Fruit fly (Drosophila melanogaster) whole organism: ENCODE measurements around the gene Dbp21E2.

Experiments
- Dll ChIP-seq: fragments of >200 bp; optimal IDR thresholded peaks from 2 replicates; lab custom pipeline; 2017
- EcR ChIP-seq, 2 experiments: fragments of >200 bp; optimal IDR thresholded peaks; 2 replicates each; lab custom pipeline; 2017; ENCODE audit warnings: missing biosample characterization in 2 of 2, missing genetic modification characterization in 2 of 2, missing genetic modification reagents in 2 of 2
- psq ChIP-seq: fragments of >200 bp; optimal IDR thresholded peaks from 2 replicates; lab custom pipeline; 2017

dm6 chr2L:817850-818249, 6.5 kb downstream of the Dbp21E2 start, which contains the start of gene CG15880:
- TF ChIP-seq Dll (lab: Kevin White, UChicago) (no peak), psq (lab: Kevin White, UChicago) (no peak), EcR (GFP tag; optimal IDR thresholded peaks at IDR 0.05; lab: Kevin White, UChicago) (no peak)
